Worm (Caenorhabditis elegans) whole organism, early embryonic: Measurements from ENCODE around the gene srx-1.

Experiments used
- F13C5.2 ChIP-seq: sonication (generic microtip); optimal IDR thresholded peaks from 2 replicates; lab custom pipeline; 2017; ENCODE audit warnings: mild to moderate bottlenecking, missing genetic modification characterization, inconsistent platforms, missing compliant biosample characterization
- aly-1 ChIP-seq: sonication (generic microtip); optimal IDR thresholded peaks from 2 replicates; lab custom pipeline; 2016; ENCODE audit warnings: missing genetic modification characterization, missing compliant biosample characterization
- ama-1 ChIP-seq: fragments of 150-350 bp; optimal IDR thresholded peaks from 2 replicates; lab custom pipeline; 2014
- ceh-36 ChIP-seq: sonication (generic microtip); optimal IDR thresholded peaks from 2 replicates; lab custom pipeline; 2016; ENCODE audit warnings: missing genetic modification characterization, inconsistent platforms, missing compliant biosample characterization
- flt-1 ChIP-seq: fragments of 200-800 bp; sonication (Bioruptor generic); IDR thresholded peaks from 2 replicates; pipeline ENCODE4 v1.3.6; 2022; ENCODE audit warnings: missing genetic modification characterization, missing compliant biosample characterization
- hmg-4 ChIP-seq: fragments of 200-800 bp; sonication (Bioruptor generic); optimal IDR thresholded peaks from 2 replicates; lab custom pipeline; 2018; ENCODE audit warnings: mild to moderate bottlenecking, missing genetic modification characterization, missing compliant biosample characterization
- pes-1 ChIP-seq: fragments of 200-800 bp; sonication (Bioruptor generic); IDR thresholded peaks from 2 replicates; pipeline ENCODE4 v1.3.6; 2022; ENCODE audit warnings: missing genetic modification reagents, missing genetic modification characterization, missing compliant biosample characterization
- sea-1 ChIP-seq: fragments of 200-800 bp; sonication (Bioruptor generic); conservative IDR thresholded peaks from 2 replicates; pipeline ENCODE4 v1.3.6; 2022; ENCODE audit warnings: missing genetic modification characterization, missing compliant biosample characterization
- tbx-11 ChIP-seq: fragments of 200-800 bp; sonication (Bioruptor generic); IDR thresholded peaks from 2 replicates; pipeline ENCODE4 v1.3.6; 2022; ENCODE audit warnings: missing genetic modification characterization, missing compliant biosample characterization
- tbx-37 ChIP-seq: fragments of 200-800 bp; sonication (Bioruptor generic); conservative IDR thresholded peaks from 2 replicates; pipeline ENCODE4 v1.3.6; 2022; ENCODE audit warnings: missing genetic modification reagents, missing genetic modification characterization, missing compliant biosample characterization
- tra-4 ChIP-seq: sonication (generic microtip); optimal IDR thresholded peaks from 2 replicates; lab custom pipeline; 2017; ENCODE audit warnings: missing genetic modification characterization, missing compliant biosample characterization

DNA sequence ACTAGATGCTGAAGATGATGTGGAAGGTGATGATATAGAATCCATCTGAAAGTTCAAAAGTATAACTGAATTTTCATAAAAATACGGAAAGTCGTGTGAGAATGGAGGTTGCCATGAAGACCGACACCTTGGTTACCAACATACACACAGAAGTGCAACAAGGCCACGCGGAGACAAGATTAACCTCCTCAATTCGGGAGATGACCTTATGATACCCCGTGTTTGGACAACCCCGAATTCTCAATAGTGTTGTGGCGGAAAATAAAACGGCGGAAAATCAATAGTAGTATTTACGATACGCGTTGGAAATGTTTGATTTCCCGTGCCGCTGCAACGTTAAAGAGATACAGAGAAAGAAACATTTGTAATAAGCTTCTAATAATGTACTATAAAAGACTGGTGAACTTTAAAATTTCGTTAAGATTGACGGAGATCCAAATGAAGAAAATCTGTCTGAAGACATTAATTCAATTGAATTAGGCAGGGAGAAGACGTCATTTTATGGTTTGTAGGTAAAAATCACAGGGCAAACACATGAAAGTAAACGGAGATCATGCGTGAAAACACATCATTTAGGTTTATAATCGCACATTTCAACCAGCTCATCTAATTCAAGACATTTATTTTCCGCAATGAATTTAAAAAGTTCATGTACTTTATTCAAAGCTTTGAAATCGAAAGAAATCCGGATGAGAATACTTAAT is 39.3 kb upstream of the srx-1 start, which contains the start of gene nhr-44:
- TF ChIP-seq ama-1 (lab: Kevin White, UChicago) (no peak), ceh-36 (tag; lab: Kevin White, UChicago) (no peak), tbx-37 (no peak), tbx-11 (GFP tag; lab: Robert Waterston, UW) (no peak), aly-1 (no peak), sea-1 (GFP tag; lab: Robert Waterston, UW) (no peak), pes-1 (no peak), flt-1 (GFP tag; lab: Robert Waterston, UW) (no peak), tra-4 (tag; lab: Kevin White, UChicago) (no peak), hmg-4 (GFP tag; lab: Kevin White, UChicago) (no peak), F13C5.2 (tag; lab: Kevin White, UChicago) (no peak)
